Worm (Caenorhabditis elegans) whole organism, L4/young adult: ENCODE measurements around the gene F02D10.3.

Source experiments
- W03F9.2 ChIP-seq: fragments of 150-350 bp; optimal IDR thresholded peaks from 2 replicates; lab custom pipeline; 2014; ENCODE audit warnings: missing biosample characterization, missing genetic modification characterization
- dao-5 ChIP-seq: sonication (generic microtip); optimal IDR thresholded peaks from 2 replicates; lab custom pipeline; 2016; ENCODE audit warnings: missing genotype, missing genetic modification characterization, moderate library complexity, missing compliant biosample characterization
- him-1 ChIP-seq: sonication (generic microtip); optimal IDR thresholded peaks from 2 replicates; lab custom pipeline; 2016; ENCODE audit warnings: missing genotype, missing genetic modification reagents, missing genetic modification characterization, missing compliant biosample characterization

DNA sequence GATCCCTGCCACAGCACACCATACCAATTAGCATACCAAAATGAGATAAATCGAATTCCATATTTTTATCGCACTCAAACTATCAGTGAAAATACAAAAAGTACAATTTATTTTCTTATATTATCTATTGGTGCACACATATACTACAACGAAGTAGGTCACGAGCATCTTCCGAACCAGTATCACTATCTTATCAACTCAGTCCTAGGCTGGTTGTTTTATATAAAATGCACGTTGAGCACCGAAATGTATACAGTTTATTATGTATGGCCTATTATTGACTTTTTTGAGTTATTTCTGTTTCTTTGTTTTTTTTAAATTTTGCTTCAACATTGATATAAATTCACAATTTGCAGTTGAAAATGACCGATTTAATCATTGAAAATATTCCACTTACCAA lies 46.7 kb downstream of the F02D10.3 start, which contains the start of gene C29F7.2:
- TF ChIP-seq him-1 (tag; lab: Kevin White, UChicago) (no peak), dao-5 (tag; lab: Kevin White, UChicago) (no peak), W03F9.2 (tag; lab: Kevin White, UChicago) (no peak)
